Fruit fly (Drosophila melanogaster): ENCODE data around the gene Gsc.

DNA sequence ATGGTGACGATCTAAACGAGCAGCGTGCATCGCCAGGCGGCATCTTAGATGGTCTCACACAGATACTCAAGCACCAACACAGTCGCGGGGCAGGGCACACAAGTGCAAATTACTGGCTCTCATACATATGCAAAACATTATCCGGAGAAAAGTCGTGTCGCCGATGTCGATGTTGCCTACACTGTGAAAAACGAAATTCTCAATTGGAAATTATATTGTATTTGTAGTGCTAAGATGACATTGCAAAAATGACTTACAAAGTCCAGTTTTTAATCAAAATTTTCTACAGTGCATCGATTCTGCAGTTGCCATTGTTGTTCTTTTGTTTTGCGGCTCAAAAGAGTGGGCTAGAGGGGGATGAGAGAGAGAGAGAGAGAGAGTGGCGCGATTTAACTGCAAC is 25.3 kb upstream of the Gsc start:
- no peak for TF ChIP-seq psq (optimal IDR thresholded peaks at IDR 0.05)
- TF ChIP-seq h (optimal IDR thresholded peaks at IDR 0.05) = no peak
